Fruit fly (Drosophila melanogaster) whole organism, embryonic: ENCODE data around the gene kis.

ENCODE experiments used
- ATbp ChIP-seq: fragments of 200-800 bp; sonication (Bioruptor generic); optimal IDR thresholded peaks from 2 replicates; lab custom pipeline; 2017; ENCODE audit warnings: missing biosample characterization, mild to moderate bottlenecking, missing genetic modification characterization, missing genetic modification reagents
- Antp ChIP-seq: fragments of 200-800 bp; sonication (Bioruptor generic); optimal IDR thresholded peaks from 3 replicates; lab custom pipeline; 2016; ENCODE audit warnings: missing biosample characterization, missing genetic modification characterization
- Blimp-1 ChIP-seq: fragments of 200-800 bp; sonication (Bioruptor generic); optimal IDR thresholded peaks from 3 replicates; lab custom pipeline; 2018; ENCODE audit warnings: missing biosample characterization, missing genetic modification characterization, mild to moderate bottlenecking, moderate library complexity, missing genetic modification reagents
- BtbVII ChIP-seq: fragments of 200-800 bp; sonication (Bioruptor generic); optimal IDR thresholded peaks from 3 replicates; lab custom pipeline; 2017; ENCODE audit warnings: missing biosample characterization, mild to moderate bottlenecking, missing genetic modification characterization
- CG1024 ChIP-seq: fragments of 200-800 bp; sonication (Bioruptor generic); IDR thresholded peaks from 2 replicates; pipeline ENCODE4 v1.3.6; 2022; ENCODE audit warnings: missing biosample characterization, missing genetic modification characterization
- CG10654 ChIP-seq: fragments of 200-800 bp; sonication (Bioruptor generic); optimal IDR thresholded peaks from 2 replicates; lab custom pipeline; 2016; ENCODE audit warnings: missing biosample characterization, missing genetic modification characterization
- CG11504 ChIP-seq: fragments of 200-800 bp; sonication (Bioruptor generic); optimal IDR thresholded peaks from 3 replicates; lab custom pipeline; 2019; ENCODE audit warnings: missing biosample characterization, mild to moderate bottlenecking, missing genetic modification characterization, moderate library complexity
- CG12391 ChIP-seq: fragments of 200-800 bp; sonication (Bioruptor generic); optimal IDR thresholded peaks from 3 replicates; lab custom pipeline; 2018; ENCODE audit warnings: missing biosample characterization, mild to moderate bottlenecking, missing genetic modification characterization, moderate library complexity
- CG13894 ChIP-seq: fragments of 200-800 bp; sonication (Bioruptor generic); optimal IDR thresholded peaks from 3 replicates; lab custom pipeline; 2018; ENCODE audit warnings: missing biosample characterization, mild to moderate bottlenecking, missing genetic modification characterization, moderate library complexity
- CG16813 ChIP-seq: fragments of 200-800 bp; sonication (Bioruptor generic); IDR thresholded peaks from 3 replicates; pipeline ENCODE4 v1.3.6; 2022; ENCODE audit warnings: missing biosample characterization, missing genetic modification characterization; ENCODE audit not compliant: partially characterized antibody
- CG17802 ChIP-seq: fragments of 200-800 bp; sonication (Bioruptor generic); optimal IDR thresholded peaks from 2 replicates; lab custom pipeline; 2018; ENCODE audit warnings: missing biosample characterization, mild to moderate bottlenecking, missing genetic modification characterization, moderate library complexity
- CG18619 ChIP-seq: fragments of 200-800 bp; sonication (Bioruptor generic); optimal IDR thresholded peaks from 3 replicates; lab custom pipeline; 2017; ENCODE audit warnings: missing biosample characterization, mild to moderate bottlenecking, missing genetic modification characterization
- CG2202 ChIP-seq: fragments of 200-800 bp; sonication (Bioruptor generic); optimal IDR thresholded peaks from 2 replicates; lab custom pipeline; 2018; ENCODE audit warnings: missing biosample characterization, mild to moderate bottlenecking, missing genetic modification characterization
- CG2889 ChIP-seq: fragments of 200-800 bp; sonication (Bioruptor generic); IDR thresholded peaks from 3 replicates; pipeline ENCODE4 v1.3.6; 2022; ENCODE audit warnings: missing biosample characterization, missing genetic modification characterization
- CG33213 ChIP-seq: fragments of 200-800 bp; sonication (Bioruptor generic); optimal IDR thresholded peaks from 3 replicates; lab custom pipeline; 2016; ENCODE audit warnings: missing biosample characterization, missing genetic modification characterization
- CG34224 ChIP-seq: fragments of 200-800 bp; sonication (Bioruptor generic); IDR thresholded peaks from 3 replicates; pipeline ENCODE4 v1.3.6; 2022; ENCODE audit warnings: missing biosample characterization, missing genetic modification characterization; ENCODE audit not compliant: partially characterized antibody
- CG42726 ChIP-seq: fragments of 200-800 bp; sonication (Bioruptor generic); IDR thresholded peaks from 2 replicates; pipeline ENCODE4 v1.3.6; 2022; ENCODE audit warnings: missing biosample characterization, missing genetic modification characterization; ENCODE audit not compliant: partially characterized antibody
- CG4424 ChIP-seq: fragments of 200-800 bp; sonication (Bioruptor generic); optimal IDR thresholded peaks from 3 replicates; lab custom pipeline; 2016; ENCODE audit warnings: missing biosample characterization, missing genetic modification characterization
- CG4820 ChIP-seq: fragments of 200-800 bp; sonication (Bioruptor generic); optimal IDR thresholded peaks from 3 replicates; lab custom pipeline; 2016; ENCODE audit warnings: missing biosample characterization, missing genetic modification characterization
- CG7271 ChIP-seq: fragments of 200-800 bp; sonication (Bioruptor generic); optimal IDR thresholded peaks from 2 replicates; lab custom pipeline; 2018; ENCODE audit warnings: missing biosample characterization, mild to moderate bottlenecking, missing genetic modification characterization, moderate library complexity
- CG8765 ChIP-seq: fragments of 200-800 bp; sonication (Bioruptor generic); IDR thresholded peaks from 2 replicates; pipeline ENCODE4 v1.3.6; 2022; ENCODE audit warnings: missing biosample characterization, missing genetic modification characterization
- CG8924 ChIP-seq: fragments of 200-800 bp; optimal IDR thresholded peaks from 3 replicates; lab custom pipeline; 2019; ENCODE audit warnings: missing biosample characterization, mild to moderate bottlenecking, missing genetic modification characterization, moderate library complexity
- CG9876 ChIP-seq: fragments of 200-800 bp; sonication (Bioruptor generic); optimal IDR thresholded peaks from 2 replicates; lab custom pipeline; 2016; ENCODE audit warnings: missing biosample characterization, missing genetic modification characterization
- Dbx ChIP-seq: fragments of 200-800 bp; sonication (Bioruptor generic); IDR thresholded peaks from 3 replicates; pipeline ENCODE4 v1.3.6; 2022; ENCODE audit warnings: missing biosample characterization, missing genetic modification characterization
- Doc2 ChIP-seq: fragments of 200-800 bp; sonication (Bioruptor generic); IDR thresholded peaks from 2 replicates; pipeline ENCODE4 v1.3.6; 2022; ENCODE audit warnings: missing biosample characterization, missing genetic modification characterization
- ERR ChIP-seq: fragments of 200-800 bp; sonication (Bioruptor generic); optimal IDR thresholded peaks from 2 replicates; lab custom pipeline; 2016; ENCODE audit warnings: missing biosample characterization, missing genetic modification characterization
- HHEX ChIP-seq: fragments of 200-800 bp; sonication (Bioruptor generic); optimal IDR thresholded peaks from 3 replicates; lab custom pipeline; 2017; ENCODE audit warnings: missing biosample characterization, mild to moderate bottlenecking, missing genetic modification characterization, missing genetic modification reagents
- HmgZ ChIP-seq: fragments of 200-800 bp; sonication (Bioruptor generic); optimal IDR thresholded peaks from 2 replicates; lab custom pipeline; 2018; ENCODE audit warnings: missing biosample characterization, mild to moderate bottlenecking, missing genetic modification characterization
- Hr39 ChIP-seq: fragments of >200 bp; optimal IDR thresholded peaks from 2 replicates; lab custom pipeline; 2017
- Pdp1 ChIP-seq, 2 experiments: fragments of 200-800 bp; sonication (Bioruptor generic); optimal IDR thresholded peaks; 3 replicates each; lab custom pipeline; 2016; ENCODE audit warnings: missing biosample characterization in 2 of 2, missing genetic modification characterization in 2 of 2, mild to moderate bottlenecking in 1 of 2, moderate library complexity in 1 of 2
- Rx ChIP-seq: fragments of 200-800 bp; sonication (Bioruptor generic); IDR thresholded peaks from 2 replicates; pipeline ENCODE4 v1.3.6; 2022; ENCODE audit warnings: missing biosample characterization, missing genetic modification characterization
- Sry-δ ChIP-seq: fragments of 200-800 bp; sonication (Bioruptor generic); optimal IDR thresholded peaks from 2 replicates; lab custom pipeline; 2016; ENCODE audit warnings: missing biosample characterization, missing genetic modification characterization
- Tbp ChIP-seq: fragments of >200 bp; optimal IDR thresholded peaks from 2 replicates; lab custom pipeline; 2018; ENCODE audit warnings: missing biosample characterization, missing genetic modification characterization
- Vsx1 ChIP-seq: fragments of 200-800 bp; sonication (Bioruptor generic); optimal IDR thresholded peaks from 2 replicates; lab custom pipeline; 2017; ENCODE audit warnings: missing biosample characterization, mild to moderate bottlenecking, missing genetic modification characterization, missing genetic modification reagents
- ase ChIP-seq: fragments of 200-800 bp; sonication (Bioruptor generic); IDR thresholded peaks from 3 replicates; pipeline ENCODE4 v1.3.6; 2022; ENCODE audit warnings: missing biosample characterization, missing genetic modification characterization
- bbx ChIP-seq: fragments of 200-800 bp; sonication (Bioruptor generic); IDR thresholded peaks from 2 replicates; pipeline ENCODE4 v1.3.6; 2022; ENCODE audit warnings: missing biosample characterization, missing genetic modification characterization; ENCODE audit not compliant: partially characterized antibody
- dimm ChIP-seq: fragments of 200-800 bp; sonication (Bioruptor generic); IDR thresholded peaks from 2 replicates; pipeline ENCODE4 v1.3.6; 2022; ENCODE audit warnings: missing biosample characterization, missing genetic modification characterization
- disco-r ChIP-seq: fragments of 200-800 bp; sonication (Bioruptor generic); optimal IDR thresholded peaks from 2 replicates; lab custom pipeline; 2016; ENCODE audit warnings: missing biosample characterization, missing genetic modification characterization
- ems ChIP-seq: fragments of 200-800 bp; sonication (Bioruptor generic); optimal IDR thresholded peaks from 3 replicates; lab custom pipeline; 2016; ENCODE audit warnings: missing biosample characterization, missing genetic modification characterization
- en ChIP-seq: fragments of 200-800 bp; sonication (Bioruptor generic); optimal IDR thresholded peaks from 2 replicates; lab custom pipeline; 2016; ENCODE audit warnings: missing biosample characterization, missing genetic modification characterization
- insv ChIP-seq, 2 experiments: fragments of 200-800 bp; sonication (Bioruptor generic); optimal IDR thresholded peaks; 3 replicates each; lab custom pipeline; 2016 to 2018; ENCODE audit warnings: missing biosample characterization in 2 of 2, missing genetic modification characterization in 2 of 2
- knrl ChIP-seq: fragments of 200-800 bp; sonication (Bioruptor generic); IDR thresholded peaks from 3 replicates; pipeline ENCODE4 v1.3.6; 2022; ENCODE audit warnings: missing biosample characterization, missing genetic modification characterization; ENCODE audit not compliant: partially characterized antibody
- lola ChIP-seq, 3 experiments: fragments of >200 bp in 2 of 3; fragments of 200-800 bp in 1 of 3; sonication (Bioruptor generic) in 1 of 3; optimal IDR thresholded peaks; 2 replicates each; lab custom pipeline; 2017 to 2019; ENCODE audit warnings: missing biosample characterization in 3 of 3, missing genetic modification characterization in 3 of 3, mild to moderate bottlenecking in 1 of 3, moderate library complexity in 1 of 3
- maf-S ChIP-seq: fragments of 200-800 bp; sonication (Bioruptor generic); optimal IDR thresholded peaks from 2 replicates; lab custom pipeline; 2016; ENCODE audit warnings: missing biosample characterization, missing genetic modification characterization
- nmo ChIP-seq: fragments of 200-800 bp; sonication (Bioruptor generic); optimal IDR thresholded peaks from 2 replicates; lab custom pipeline; 2018; ENCODE audit warnings: missing biosample characterization, mild to moderate bottlenecking, missing genetic modification characterization, moderate library complexity
- sens ChIP-seq: fragments of 200-800 bp; sonication (Bioruptor generic); peaks from one replicate; lab custom pipeline; 2016; ENCODE audit warnings: missing biosample characterization, missing genetic modification characterization
- sens-2 ChIP-seq: fragments of 200-800 bp; sonication (Bioruptor generic); IDR thresholded peaks from 2 replicates; pipeline ENCODE4 v1.3.6; 2022; ENCODE audit warnings: missing biosample characterization, missing genetic modification characterization
- sima ChIP-seq: fragments of 200-800 bp; sonication (Bioruptor generic); optimal IDR thresholded peaks from 2 replicates; lab custom pipeline; 2016; ENCODE audit warnings: missing biosample characterization, missing genetic modification characterization
- zfh2 ChIP-seq: fragments of 200-800 bp; sonication (Bioruptor generic); optimal IDR thresholded peaks from 2 replicates; lab custom pipeline; 2016; ENCODE audit warnings: missing biosample characterization, missing genetic modification characterization

The kis gene

DNA sequence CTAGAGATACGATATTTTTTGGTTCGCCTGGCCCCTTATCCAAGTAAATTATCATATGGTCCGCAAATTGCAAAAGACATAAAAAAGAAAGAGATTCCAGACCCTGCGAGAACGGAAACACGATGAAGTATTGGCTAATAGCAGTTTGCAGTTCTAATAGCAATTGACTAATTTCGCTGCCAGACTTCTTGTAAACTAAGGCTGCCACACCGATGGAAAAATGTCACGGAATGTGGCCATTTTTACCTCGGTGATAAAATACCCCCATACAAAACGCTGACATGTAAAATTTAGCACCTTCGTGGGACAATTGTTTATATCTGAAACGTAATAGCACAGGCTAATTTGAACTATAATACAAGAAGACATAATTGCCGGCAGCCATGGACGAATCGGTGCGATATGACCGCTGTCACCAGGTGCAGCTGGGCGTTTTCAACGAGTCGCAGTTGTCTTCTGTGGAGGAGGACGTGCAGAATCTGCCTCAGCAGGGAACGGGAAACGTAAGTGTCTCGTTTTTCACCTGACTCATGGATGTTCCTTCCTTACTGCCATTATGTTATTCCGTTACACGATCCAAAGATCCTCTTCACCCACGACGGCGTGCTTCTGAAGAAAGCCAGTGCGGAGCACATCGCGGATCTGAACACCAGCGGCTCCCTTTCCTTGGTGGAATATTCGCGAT lies 43.4 kb downstream of the kis start, which contains the start of the genes Tbc1d15-17 and CG11617 (continued):
- TF ChIP-seq CG10654 (GFP tag; lab: Kevin White, UChicago) (no peak), en (no peak), CG4820 (no peak), sima (GFP tag; lab: Kevin White, UChicago) (no peak), ATbp (GFP tag; lab: Kevin White, UChicago) (no peak), CG8924 (tag; lab: Kevin White, UChicago) (peak; percentile 51), ems (no peak), Rx (GFP tag; lab: Robert Waterston, UW) (no peak), ase (GFP tag; lab: Robert Waterston, UW) (no peak), zfh2 (GFP tag; lab: Kevin White, UChicago) (no peak), maf-S (GFP tag; lab: Kevin White, UChicago) (peak; percentile 16), CG8765 (GFP tag; lab: Robert Waterston, UW) (no peak), CG2889 (no peak), CG4424 (GFP tag; lab: Kevin White, UChicago) (no peak), ERR (no peak), Blimp-1 (GFP tag; lab: Kevin White, UChicago) (no peak), Antp (no peak), Sry-δ (GFP tag; lab: Kevin White, UChicago) (peak; percentile 70), CG9876 (GFP tag; lab: Kevin White, UChicago) (no peak), Hr39 (lab: Kevin White, UChicago) (no peak), Pdp1 (GFP tag; optimal IDR thresholded peaks at IDR 0.05; lab: Kevin White, UChicago) (peak in 1 of 2 experiments; percentile 80), Doc2 (GFP tag; lab: Robert Waterston, UW) (no peak), CG42726 (0 out of 2 replicates have a peak, but pooled peaks have one; percentile 41), nmo (GFP tag; lab: Kevin White, UChicago) (peak; percentile 42), CG12391 (tag; lab: Kevin White, UChicago) (peak; percentile 19), Dbx (GFP tag; lab: Robert Waterston, UW) (0 out of 3 replicates have a peak, but pooled peaks have one; percentile 10), CG1024 (GFP tag; lab: Robert Waterston, UW) (no peak), CG34224 (GFP tag; lab: Robert Waterston, UW) (peak; percentile 47; the same call in 1 of the 3 replicates), Vsx1 (no peak), HmgZ (peak; percentile 76), bbx (GFP tag; lab: Robert Waterston, UW) (0 out of 2 replicates have a peak, but pooled peaks have one; percentile 38), CG17802 (tag; lab: Kevin White, UChicago) (no peak), CG7271 (no peak), CG11504 (tag; lab: Kevin White, UChicago) (no peak), CG16813 (GFP tag; lab: Robert Waterston, UW) (peak; percentile 41; the same call in 1 of the 3 replicates), disco-r (GFP tag; lab: Kevin White, UChicago) (peak; percentile 27), CG18619 (GFP tag; lab: Kevin White, UChicago) (no peak), dimm (GFP tag; lab: Robert Waterston, UW) (no peak), insv (GFP tag; optimal IDR thresholded peaks at IDR 0.05; lab: Kevin White, UChicago) (peak in 1 of 2 experiments; percentile 51), sens-2 (GFP tag; lab: Robert Waterston, UW) (no peak), sens (GFP tag; lab: Kevin White, UChicago) (peak; percentile 11), BtbVII (GFP tag; lab: Kevin White, UChicago) (no peak), CG33213 (GFP tag; lab: Kevin White, UChicago) (peak; percentile 55), HHEX (GFP tag; lab: Kevin White, UChicago) (no peak), CG2202 (tag; lab: Kevin White, UChicago) (no peak), knrl (GFP tag; lab: Robert Waterston, UW) (peak; percentile 46; the same call in 2 of the 3 replicates), Tbp (GFP tag; lab: Kevin White, UChicago) (no peak), CG13894 (tag; lab: Kevin White, UChicago) (no peak), lola (GFP tag; optimal IDR thresholded peaks at IDR 0.05; lab: Kevin White, UChicago) (no peak)
